Worm (Caenorhabditis elegans): ENCODE measurements around the gene nspe-2.

DNA sequence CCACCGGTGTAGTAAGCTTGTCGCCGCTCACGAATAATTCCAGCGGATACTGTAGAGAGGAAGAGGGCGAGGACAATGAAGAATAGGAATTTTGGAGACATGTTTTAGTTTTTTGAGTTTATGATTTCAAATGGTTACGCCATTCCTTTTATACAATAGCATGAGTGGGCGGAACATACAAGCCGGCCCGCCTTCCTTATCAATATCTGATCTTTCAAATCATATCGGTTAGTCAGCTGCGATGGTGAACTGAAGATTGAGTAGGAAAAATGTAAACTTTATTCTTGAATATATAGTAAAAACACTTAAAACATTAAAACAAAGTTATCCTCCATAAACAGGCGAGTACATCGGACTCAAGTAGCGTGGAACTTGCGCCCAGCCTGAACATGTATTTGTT, 1.6 kb upstream of the nspe-2 start, which contains the start of gene nspe-1:
- TF ChIP-seq elt-3 (tag; optimal IDR thresholded peaks at IDR 0.05) (no peak), mep-1 (tag; optimal IDR thresholded peaks at IDR 0.05) (no peak), drap-1 (GFP tag; optimal IDR thresholded peaks at IDR 0.05) (no peak), unc-62 (GFP tag; optimal IDR thresholded peaks at IDR 0.05) (no peak)
